Worm (Caenorhabditis elegans) whole organism, mixed stage, embryonic: Measurements from ENCODE around the gene B0457.2.

Experiments used
- bed-3 ChIP-seq: fragments of 200-800 bp; sonication (Bioruptor generic); optimal IDR thresholded peaks from 3 replicates; lab custom pipeline; 2018; ENCODE audit warnings: mild to moderate bottlenecking, missing genetic modification characterization, moderate library complexity, missing compliant biosample characterization
- blmp-1 ChIP-seq: fragments of 150-350 bp; optimal IDR thresholded peaks from 2 replicates; lab custom pipeline; 2014; ENCODE audit warnings: missing biosample characterization, missing genetic modification characterization
- ceh-39 ChIP-seq: fragments of 150-350 bp; optimal IDR thresholded peaks from 2 replicates; lab custom pipeline; 2014; ENCODE audit warnings: missing biosample characterization, missing genetic modification characterization
- ceh-43 ChIP-seq: fragments of 200-800 bp; sonication (Bioruptor generic); optimal IDR thresholded peaks from 2 replicates; lab custom pipeline; 2018; ENCODE audit warnings: mild to moderate bottlenecking, missing genetic modification characterization, moderate library complexity, missing compliant biosample characterization
- ceh-83 ChIP-seq: fragments of 200-800 bp; sonication (Bioruptor generic); optimal IDR thresholded peaks from 2 replicates; lab custom pipeline; 2018; ENCODE audit warnings: mild to moderate bottlenecking, missing genetic modification characterization, missing compliant biosample characterization
- ces-1 ChIP-seq: fragments of 150-350 bp; optimal IDR thresholded peaks from 2 replicates; lab custom pipeline; 2014; ENCODE audit warnings: missing biosample characterization, missing genetic modification reagents, missing genetic modification characterization
- cnd-1 ChIP-seq: fragments of 200-800 bp; sonication (Bioruptor generic); optimal IDR thresholded peaks from 2 replicates; lab custom pipeline; 2018; ENCODE audit warnings: mild to moderate bottlenecking, missing genetic modification characterization, missing compliant biosample characterization
- drap-1 ChIP-seq: fragments of 200-800 bp; sonication (Bioruptor generic); optimal IDR thresholded peaks from 3 replicates; lab custom pipeline; 2018; ENCODE audit warnings: mild to moderate bottlenecking, missing genetic modification characterization, missing compliant biosample characterization
- elt-1 ChIP-seq: sonication (generic microtip); optimal IDR thresholded peaks from 2 replicates; lab custom pipeline; 2017; ENCODE audit warnings: missing genetic modification characterization, mild to moderate bottlenecking, missing compliant biosample characterization, antibody characterized with exemption, moderate library complexity, borderline replicate concordance; ENCODE audit not compliant: insufficient read depth
- elt-3 ChIP-seq: fragments of 150-350 bp; optimal IDR thresholded peaks from 2 replicates; lab custom pipeline; 2014; ENCODE audit warnings: missing biosample characterization, missing genetic modification characterization
- flh-1 ChIP-seq: fragments of 200-800 bp; sonication (Bioruptor generic); optimal IDR thresholded peaks from 2 replicates; lab custom pipeline; 2018; ENCODE audit warnings: mild to moderate bottlenecking, missing genetic modification characterization, moderate library complexity, missing compliant biosample characterization
- hlh-1 ChIP-seq: fragments of 150-350 bp; optimal IDR thresholded peaks from 2 replicates; lab custom pipeline; 2014; ENCODE audit warnings: missing biosample characterization, missing genetic modification reagents, missing genetic modification characterization
- lin-13 ChIP-seq: fragments of 150-350 bp; optimal IDR thresholded peaks from 2 replicates; lab custom pipeline; 2014; ENCODE audit warnings: missing biosample characterization, missing genetic modification characterization
- lin-32 ChIP-seq: fragments of 200-800 bp; sonication (Bioruptor generic); optimal IDR thresholded peaks from 2 replicates; lab custom pipeline; 2018; ENCODE audit warnings: mild to moderate bottlenecking, missing genetic modification characterization, missing compliant biosample characterization
- mab-5 ChIP-seq: fragments of 150-350 bp; optimal IDR thresholded peaks from 2 replicates; lab custom pipeline; 2014; ENCODE audit warnings: missing biosample characterization, missing genetic modification characterization
- mep-1 ChIP-seq: fragments of 150-350 bp; optimal IDR thresholded peaks from 2 replicates; lab custom pipeline; 2017; ENCODE audit warnings: missing biosample characterization, missing genetic modification reagents, missing genetic modification characterization, inconsistent platforms
- mls-2 ChIP-seq: sonication (generic microtip); optimal IDR thresholded peaks from 2 replicates; lab custom pipeline; 2016; ENCODE audit warnings: mild to moderate bottlenecking, missing genetic modification characterization, moderate library complexity, missing compliant biosample characterization
- nhr-2 ChIP-seq: fragments of 150-350 bp; optimal IDR thresholded peaks from 2 replicates; lab custom pipeline; 2014; ENCODE audit warnings: missing biosample characterization, missing genetic modification characterization
- nhr-237 ChIP-seq: fragments of 150-350 bp; optimal IDR thresholded peaks from 2 replicates; lab custom pipeline; 2014; ENCODE audit warnings: missing biosample characterization, missing genetic modification characterization
- nhr-28 ChIP-seq: fragments of 150-350 bp; optimal IDR thresholded peaks from 2 replicates; lab custom pipeline; 2014; ENCODE audit warnings: missing biosample characterization, missing genetic modification characterization
- sem-2 ChIP-seq: fragments of 200-800 bp; sonication (Bioruptor generic); optimal IDR thresholded peaks from 2 replicates; lab custom pipeline; 2018; ENCODE audit warnings: mild to moderate bottlenecking, missing genetic modification characterization, missing compliant biosample characterization
- snpc-4 ChIP-seq: fragments of 150-350 bp; optimal IDR thresholded peaks from 2 replicates; lab custom pipeline; 2014; ENCODE audit warnings: missing biosample characterization, missing genetic modification characterization
- sptf-1 ChIP-seq: sonication (generic microtip); optimal IDR thresholded peaks from 2 replicates; lab custom pipeline; 2017; ENCODE audit warnings: mild to moderate bottlenecking, missing genetic modification characterization, moderate library complexity, missing compliant biosample characterization
- tbx-8 ChIP-seq: fragments of 200-800 bp; sonication (Bioruptor generic); optimal IDR thresholded peaks from 2 replicates; lab custom pipeline; 2018; ENCODE audit warnings: mild to moderate bottlenecking, missing genetic modification characterization, moderate library complexity, missing compliant biosample characterization
- unc-120 ChIP-seq: sonication (generic microtip); optimal IDR thresholded peaks from 2 replicates; lab custom pipeline; 2017; ENCODE audit warnings: missing genetic modification characterization, missing compliant biosample characterization; ENCODE audit not compliant: poor library complexity, severe bottlenecking
- unc-39 ChIP-seq: fragments of 150-350 bp; optimal IDR thresholded peaks from 2 replicates; lab custom pipeline; 2014; ENCODE audit warnings: missing biosample characterization, missing genetic modification characterization
- unc-62 ChIP-seq: fragments of 150-350 bp; optimal IDR thresholded peaks from 2 replicates; lab custom pipeline; 2014; ENCODE audit warnings: missing biosample characterization, missing genetic modification reagents, missing genetic modification characterization
- zip-8 ChIP-seq: fragments of 150-350 bp; optimal IDR thresholded peaks from 2 replicates; lab custom pipeline; 2014; ENCODE audit warnings: missing biosample characterization, missing genetic modification characterization

Gene B0457.2

DNA sequence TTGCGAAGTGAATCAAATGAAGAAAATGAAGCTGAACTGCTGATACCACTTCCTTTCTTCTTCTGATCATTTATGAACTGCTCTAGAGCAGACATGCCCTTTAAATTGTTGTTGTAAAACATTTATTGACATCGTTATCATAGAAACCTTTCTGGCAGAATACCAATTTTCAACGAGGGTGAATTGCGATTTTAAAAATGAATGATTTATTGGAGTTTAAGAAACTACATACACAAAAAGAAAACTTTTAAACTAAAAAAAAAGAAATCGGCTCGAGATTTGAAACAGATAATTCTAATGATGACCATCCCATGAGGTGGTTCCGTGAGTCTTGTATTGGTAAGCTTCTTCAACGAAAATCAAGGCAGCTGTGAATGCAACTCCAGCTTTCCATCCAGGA, 37.7 kb upstream of the B0457.2 start, which contains the start of gene sftd-3:
Gene sftd-3 (minus strand): TSS at position 101 of the 400 bp plus-strand sequence.
- no peak for TF ChIP-seq blmp-1 (tag; lab: Kevin White, UChicago)
- no peak for TF ChIP-seq unc-39 (tag; lab: Kevin White, UChicago)
- TF ChIP-seq nhr-28, result no peak
- TF ChIP-seq ces-1 (GFP tag; lab: Kevin White, UChicago), result no peak
- TF ChIP-seq ceh-83 (GFP tag; lab: Kevin White, UChicago), result no peak
- TF ChIP-seq cnd-1 (tag; lab: Kevin White, UChicago), result no peak
- no peak for TF ChIP-seq nhr-237 (tag; lab: Kevin White, UChicago)
- no peak for TF ChIP-seq unc-62
- no peak for TF ChIP-seq sem-2 (GFP tag; lab: Kevin White, UChicago)
- TF ChIP-seq bed-3 (GFP tag; lab: Kevin White, UChicago), result no peak
- no peak for TF ChIP-seq unc-120 (tag; lab: Kevin White, UChicago)
- TF ChIP-seq ceh-39 (tag; lab: Kevin White, UChicago), result no peak
- TF ChIP-seq mls-2 (tag; lab: Kevin White, UChicago), result no peak
- no peak for TF ChIP-seq drap-1 (GFP tag; lab: Kevin White, UChicago)
- no peak for TF ChIP-seq sptf-1 (tag; lab: Kevin White, UChicago)
- TF ChIP-seq elt-1, result no peak
- TF ChIP-seq nhr-2 (tag; lab: Kevin White, UChicago), result no peak
- TF ChIP-seq mab-5 (tag; lab: Kevin White, UChicago), result no peak
- no peak for TF ChIP-seq flh-1 (GFP tag; lab: Kevin White, UChicago)

DNA sequence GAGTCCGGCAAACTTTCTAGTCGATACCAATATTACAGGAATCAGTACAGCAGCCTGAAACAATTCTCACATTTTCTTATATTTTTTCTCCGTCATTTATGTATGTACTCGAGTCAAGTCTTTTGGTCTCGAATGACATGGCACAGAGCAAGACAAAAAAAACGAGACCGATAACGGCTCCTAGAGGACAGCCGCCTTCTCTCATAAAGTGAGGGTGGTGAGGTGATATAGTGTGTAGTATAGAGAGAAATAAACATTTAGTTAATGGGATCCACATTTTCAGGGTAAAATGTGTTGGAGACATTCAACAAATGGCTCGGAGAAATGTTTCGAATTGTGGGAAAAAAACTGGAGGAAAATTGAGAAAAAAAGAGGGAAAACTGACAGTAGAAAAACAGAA, 35.9 kb upstream of the B0457.2 start:
- TF ChIP-seq elt-1, result no peak
- peak; percentile 53 for TF ChIP-seq hlh-1 (tag; lab: Kevin White, UChicago)
- TF ChIP-seq flh-1 (GFP tag; lab: Kevin White, UChicago), result no peak
- TF ChIP-seq unc-120 (tag; lab: Kevin White, UChicago), result peak; percentile 29
- no peak for TF ChIP-seq nhr-28
- no peak for TF ChIP-seq sem-2 (GFP tag; lab: Kevin White, UChicago)

DNA sequence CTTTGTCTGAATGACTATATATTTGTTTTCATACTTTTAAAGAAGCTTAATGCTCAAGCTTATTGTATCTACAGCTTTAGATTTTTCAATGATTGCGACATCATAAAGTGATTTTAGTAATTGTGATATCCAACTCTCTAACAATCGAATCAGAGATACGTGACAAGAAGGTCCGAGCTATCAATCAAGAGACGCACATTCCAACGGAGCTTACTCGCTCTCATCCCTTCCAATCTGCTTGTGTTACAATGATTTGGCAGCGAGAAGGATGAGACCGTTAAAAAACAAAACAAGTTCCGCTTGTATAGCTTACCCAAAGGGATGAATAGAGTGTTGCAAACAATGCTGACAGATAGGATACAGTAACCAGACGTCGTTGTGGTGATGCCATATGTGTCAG, 35.1 kb upstream of the B0457.2 start:
- TF ChIP-seq unc-62 (peak; percentile 87), unc-120 (tag; lab: Kevin White, UChicago) (no peak)

DNA sequence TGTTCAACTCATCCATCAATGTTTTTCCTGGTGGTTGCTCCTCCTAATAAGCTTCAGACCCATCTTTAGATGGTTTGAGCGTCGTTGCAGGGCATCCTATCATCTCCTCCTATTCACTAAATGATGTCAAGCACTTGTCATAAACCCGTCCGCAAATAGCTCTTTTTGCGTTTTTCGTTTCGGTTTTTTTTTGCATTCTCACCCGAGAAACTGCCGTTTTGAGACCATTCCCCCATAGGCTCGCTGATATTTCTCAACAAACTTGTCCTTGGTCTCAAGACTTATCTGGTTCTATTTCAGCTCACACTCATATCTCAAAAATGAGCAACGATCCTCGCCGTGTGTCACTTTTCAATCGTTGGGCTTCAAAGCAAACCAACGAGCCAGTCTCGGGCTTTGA, 34.1 kb upstream of the B0457.2 start, which contains the start of gene cal-2:
Gene cal-2 (plus strand): TSS at position 301 of the 400 bp plus-strand sequence.
- TF ChIP-seq elt-3 (tag; lab: Kevin White, UChicago), result no peak
- no peak for TF ChIP-seq nhr-237 (tag; lab: Kevin White, UChicago)
- TF ChIP-seq ceh-39 (tag; lab: Kevin White, UChicago), result no peak
- no peak for TF ChIP-seq mep-1 (tag; lab: Kevin White, UChicago)
- no peak for TF ChIP-seq nhr-2 (tag; lab: Kevin White, UChicago)
- TF ChIP-seq ceh-83 (GFP tag; lab: Kevin White, UChicago), result no peak
- no peak for TF ChIP-seq sem-2 (GFP tag; lab: Kevin White, UChicago)
- TF ChIP-seq tbx-8, result no peak
- no peak for TF ChIP-seq hlh-1 (tag; lab: Kevin White, UChicago)
- TF ChIP-seq nhr-28, result no peak
- TF ChIP-seq mab-5 (tag; lab: Kevin White, UChicago), result no peak
- TF ChIP-seq lin-13 (tag; lab: Kevin White, UChicago), result no peak
- no peak for TF ChIP-seq snpc-4 (tag; lab: Kevin White, UChicago)
- no peak for TF ChIP-seq flh-1 (GFP tag; lab: Kevin White, UChicago)
- TF ChIP-seq blmp-1 (tag; lab: Kevin White, UChicago), result no peak
- TF ChIP-seq cnd-1 (tag; lab: Kevin White, UChicago), result no peak
- TF ChIP-seq ceh-43 (GFP tag; lab: Kevin White, UChicago), result no peak
- no peak for TF ChIP-seq bed-3 (GFP tag; lab: Kevin White, UChicago)
- no peak for TF ChIP-seq unc-120 (tag; lab: Kevin White, UChicago)

DNA sequence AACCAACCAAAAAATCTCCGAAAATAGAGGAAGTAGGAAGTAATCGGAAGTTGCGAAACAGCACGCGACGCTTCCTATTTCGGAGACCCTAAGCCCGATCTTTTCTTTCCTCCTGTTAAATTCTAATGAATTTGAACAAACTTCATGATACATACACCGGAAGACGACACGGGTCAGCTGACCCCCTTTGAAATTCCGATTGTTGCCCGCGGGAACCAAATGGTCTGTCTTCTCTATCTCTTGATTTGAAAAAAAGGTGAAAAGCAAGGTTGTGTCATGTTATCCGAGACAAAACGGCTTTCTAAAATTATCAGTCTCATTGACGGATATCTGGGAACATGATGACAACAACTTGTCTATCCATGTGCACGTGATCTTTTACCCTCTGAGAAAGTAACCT, 32.7 kb upstream of the B0457.2 start:
- peak; percentile 32 for TF ChIP-seq unc-120 (tag; lab: Kevin White, UChicago)
- no peak for TF ChIP-seq lin-32
- peak; percentile 21 for TF ChIP-seq unc-62
- no peak for TF ChIP-seq mab-5 (tag; lab: Kevin White, UChicago)
- no peak for TF ChIP-seq zip-8 (tag; lab: Kevin White, UChicago)
- peak; percentile 51 for TF ChIP-seq hlh-1 (tag; lab: Kevin White, UChicago)
